Fruit fly (Drosophila melanogaster) whole organism, embryonic: ENCODE results near the gene Kmn2.

Source experiments
- Atf-2 ChIP-seq: fragments of 200-800 bp; sonication (Bioruptor generic); optimal IDR thresholded peaks from 2 replicates; lab custom pipeline; 2016; ENCODE audit warnings: missing biosample characterization, missing genetic modification characterization
- HLH54F ChIP-seq: fragments of 200-800 bp; sonication (Bioruptor generic); optimal IDR thresholded peaks from 3 replicates; lab custom pipeline; 2016; ENCODE audit warnings: missing biosample characterization, missing genetic modification characterization
- Mad ChIP-seq: fragments of 200-800 bp; sonication (Bioruptor generic); optimal IDR thresholded peaks from 2 replicates; lab custom pipeline; 2016; ENCODE audit warnings: missing biosample characterization, missing genetic modification characterization
- Rfx ChIP-seq: fragments of 200-800 bp; sonication (Bioruptor generic); IDR thresholded peaks from 2 replicates; pipeline ENCODE4 v1.3.6; 2022; ENCODE audit warnings: missing biosample characterization, missing genetic modification characterization
- Vsx1 ChIP-seq: fragments of 200-800 bp; sonication (Bioruptor generic); optimal IDR thresholded peaks from 2 replicates; lab custom pipeline; 2017; ENCODE audit warnings: missing biosample characterization, mild to moderate bottlenecking, missing genetic modification characterization, missing genetic modification reagents
- abd-A ChIP-seq: fragments of 200-800 bp; sonication (Bioruptor generic); optimal IDR thresholded peaks from 3 replicates; lab custom pipeline; 2019; ENCODE audit warnings: missing biosample characterization, mild to moderate bottlenecking, missing genetic modification characterization, moderate library complexity
- kah ChIP-seq: fragments of 200-800 bp; sonication (Bioruptor generic); optimal IDR thresholded peaks from 2 replicates; lab custom pipeline; 2018; ENCODE audit warnings: missing biosample characterization, mild to moderate bottlenecking, missing genetic modification characterization
- scrt ChIP-seq: fragments of 200-800 bp; sonication (Bioruptor generic); optimal IDR thresholded peaks from 2 replicates; lab custom pipeline; 2018; ENCODE audit warnings: missing biosample characterization, mild to moderate bottlenecking, missing genetic modification characterization, moderate library complexity

dm6 chr3R:7977011-7977925 is 23.8 kb downstream of the Kmn2 start:
- TF ChIP-seq scrt (GFP tag; lab: Kevin White, UChicago), result peak; percentile 65
- peak; percentile 89 for TF ChIP-seq abd-A (tag; lab: Kevin White, UChicago)
- TF ChIP-seq Vsx1 (GFP tag; lab: Kevin White, UChicago), result no peak
- no peak for TF ChIP-seq Mad (GFP tag; lab: Kevin White, UChicago)
- TF ChIP-seq kah (GFP tag; lab: Kevin White, UChicago), result no peak
- TF ChIP-seq Rfx (GFP tag; lab: Robert Waterston, UW), result no peak
- no peak for TF ChIP-seq Atf-2 (GFP tag; lab: Kevin White, UChicago)
- no peak for TF ChIP-seq HLH54F (GFP tag; lab: Kevin White, UChicago)
